Worm (Caenorhabditis elegans) whole organism, L2 larva: ENCODE results near the gene hsp-4.

Experiments
- elt-3 ChIP-seq: sonication (generic microtip); optimal IDR thresholded peaks from 2 replicates; lab custom pipeline; 2017; ENCODE audit warnings: missing biosample characterization, missing genetic modification characterization
- nhr-21 ChIP-seq: fragments of 150-350 bp; optimal IDR thresholded peaks from 2 replicates; lab custom pipeline; 2014; ENCODE audit warnings: missing biosample characterization, missing genetic modification characterization
- nhr-6 ChIP-seq: fragments of 150-350 bp; optimal IDR thresholded peaks from 2 replicates; lab custom pipeline; 2014; ENCODE audit warnings: missing biosample characterization, missing genetic modification characterization
- skn-1 ChIP-seq: sonication (generic microtip); optimal IDR thresholded peaks from 2 replicates; lab custom pipeline; 2017; ENCODE audit warnings: missing biosample characterization, missing genetic modification characterization

DNA sequence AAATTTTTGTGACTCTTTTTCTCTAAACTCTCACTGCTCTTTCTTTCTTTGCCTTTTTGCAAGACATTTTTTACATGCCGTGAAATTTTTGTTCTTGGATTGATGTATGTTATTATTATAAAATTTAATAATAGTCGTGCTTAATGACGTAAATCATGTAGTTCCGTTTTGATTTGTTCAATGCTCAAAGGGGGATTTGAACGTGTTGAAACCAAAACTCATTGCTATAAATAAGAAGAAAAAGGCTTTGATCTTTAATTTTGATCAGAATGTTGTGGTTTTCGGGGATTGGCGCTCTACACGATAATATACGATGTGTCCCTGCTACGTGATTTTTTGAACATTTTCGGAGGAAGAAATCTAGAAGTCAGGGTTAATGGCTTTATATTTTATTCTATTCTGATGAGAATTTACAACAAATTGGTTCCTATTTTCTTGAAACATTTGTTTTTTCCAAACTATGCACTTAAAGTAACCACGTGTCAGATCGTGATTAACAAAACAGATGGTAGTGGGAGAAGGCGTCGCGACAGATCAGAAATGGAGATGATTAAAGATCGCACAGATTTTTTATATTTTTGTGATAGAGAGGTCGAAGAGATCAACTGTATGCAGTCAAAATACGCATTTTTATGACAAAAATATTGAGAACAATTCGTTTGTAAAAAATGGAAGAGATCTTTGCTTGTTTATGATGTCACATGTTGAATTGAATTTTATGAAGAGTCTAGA lies 10.7 kb downstream of the hsp-4 start:
- no peak for TF ChIP-seq nhr-6 (tag; lab: Kevin White, UChicago)
- TF ChIP-seq skn-1 (tag; lab: Kevin White, UChicago): no peak
- TF ChIP-seq nhr-21 (tag; lab: Kevin White, UChicago): no peak
- no peak for TF ChIP-seq elt-3
